Fruit fly (Drosophila melanogaster) whole organism, embryonic: ENCODE measurements around the gene Cyt-c1L.

ENCODE experiments used
- Abd-B ChIP-seq: fragments of 200-800 bp; sonication (Bioruptor generic); optimal IDR thresholded peaks from 2 replicates; lab custom pipeline; 2018; ENCODE audit warnings: missing biosample characterization, mild to moderate bottlenecking, missing genetic modification characterization, moderate library complexity
- Adf1 ChIP-seq: fragments of 200-800 bp; sonication (Bioruptor generic); IDR thresholded peaks from 2 replicates; pipeline ENCODE4 v1.3.6; 2022; ENCODE audit warnings: missing biosample characterization, missing genetic modification characterization
- BEAF-32 ChIP-seq: fragments of 200-800 bp; sonication (Bioruptor generic); optimal IDR thresholded peaks from 3 replicates; lab custom pipeline; 2017; ENCODE audit warnings: missing biosample characterization, missing genetic modification characterization, mild to moderate bottlenecking, moderate library complexity, missing genetic modification reagents
- CG10543 ChIP-seq: fragments of 200-800 bp; sonication (Bioruptor generic); optimal IDR thresholded peaks from 3 replicates; lab custom pipeline; 2017; ENCODE audit warnings: missing biosample characterization, mild to moderate bottlenecking, missing genetic modification characterization, moderate library complexity
- CG11085 ChIP-seq: fragments of 200-800 bp; sonication (Bioruptor generic); IDR thresholded peaks from 2 replicates; pipeline ENCODE4 v1.3.6; 2022; ENCODE audit warnings: missing biosample characterization, missing genetic modification characterization
- CG11093 ChIP-seq: fragments of 200-800 bp; sonication (Bioruptor generic); IDR thresholded peaks from 3 replicates; pipeline ENCODE4 v1.3.6; 2022; ENCODE audit warnings: missing biosample characterization, missing genetic modification characterization
- CG11504 ChIP-seq: fragments of 200-800 bp; sonication (Bioruptor generic); optimal IDR thresholded peaks from 3 replicates; lab custom pipeline; 2019; ENCODE audit warnings: missing biosample characterization, mild to moderate bottlenecking, missing genetic modification characterization, moderate library complexity
- CG14710 ChIP-seq: fragments of 200-800 bp; sonication (Bioruptor generic); optimal IDR thresholded peaks from 3 replicates; lab custom pipeline; 2019; ENCODE audit warnings: missing biosample characterization, mild to moderate bottlenecking, missing genetic modification characterization, moderate library complexity
- CG14860 ChIP-seq: fragments of 200-800 bp; sonication (Bioruptor generic); IDR thresholded peaks from 3 replicates; pipeline ENCODE4 v1.3.6; 2022; ENCODE audit warnings: missing biosample characterization, missing genetic modification characterization; ENCODE audit not compliant: partially characterized antibody
- CG1647 ChIP-seq: fragments of 200-800 bp; sonication (Bioruptor generic); optimal IDR thresholded peaks from 3 replicates; lab custom pipeline; 2016; ENCODE audit warnings: missing biosample characterization, missing genetic modification characterization
- CG16813 ChIP-seq: fragments of 200-800 bp; sonication (Bioruptor generic); IDR thresholded peaks from 3 replicates; pipeline ENCODE4 v1.3.6; 2022; ENCODE audit warnings: missing biosample characterization, missing genetic modification characterization; ENCODE audit not compliant: partially characterized antibody
- CG17385 ChIP-seq: fragments of 200-800 bp; sonication (Bioruptor generic); optimal IDR thresholded peaks from 3 replicates; lab custom pipeline; 2018; ENCODE audit warnings: missing biosample characterization, mild to moderate bottlenecking, missing genetic modification characterization
- CG17912 ChIP-seq: fragments of 200-800 bp; sonication (Bioruptor generic); optimal IDR thresholded peaks from 2 replicates; lab custom pipeline; 2018; ENCODE audit warnings: missing biosample characterization, mild to moderate bottlenecking, missing genetic modification characterization
- CG18476 ChIP-seq: fragments of 200-800 bp; sonication (Bioruptor generic); optimal IDR thresholded peaks from 2 replicates; lab custom pipeline; 2016; ENCODE audit warnings: missing biosample characterization, mild to moderate bottlenecking, missing genetic modification characterization
- CG3995 ChIP-seq: fragments of 200-800 bp; sonication (Bioruptor generic); optimal IDR thresholded peaks from 3 replicates; lab custom pipeline; 2016; ENCODE audit warnings: missing biosample characterization, missing genetic modification characterization
- CG43689 ChIP-seq: fragments of 200-800 bp; sonication (Bioruptor generic); IDR thresholded peaks from 2 replicates; pipeline ENCODE4 v1.3.6; 2022; ENCODE audit warnings: missing biosample characterization, missing genetic modification characterization
- CG5245 ChIP-seq: fragments of 200-800 bp; sonication (Bioruptor generic); optimal IDR thresholded peaks from 3 replicates; lab custom pipeline; 2016; ENCODE audit warnings: missing biosample characterization, missing genetic modification characterization
- CG7786 ChIP-seq: fragments of 200-800 bp; sonication (Bioruptor generic); optimal IDR thresholded peaks from 2 replicates; lab custom pipeline; 2016; ENCODE audit warnings: missing biosample characterization, missing genetic modification characterization
- CG7928 ChIP-seq: fragments of 200-800 bp; sonication (Bioruptor generic); optimal IDR thresholded peaks from 2 replicates; lab custom pipeline; 2017; ENCODE audit warnings: missing biosample characterization, mild to moderate bottlenecking, missing genetic modification characterization
- CG9817 ChIP-seq: fragments of 200-800 bp; sonication (Bioruptor generic); optimal IDR thresholded peaks from 2 replicates; lab custom pipeline; 2018; ENCODE audit warnings: missing biosample characterization, mild to moderate bottlenecking, missing genetic modification characterization, moderate library complexity
- Camta ChIP-seq: fragments of 200-800 bp; sonication (Bioruptor generic); optimal IDR thresholded peaks from 2 replicates; lab custom pipeline; 2016; ENCODE audit warnings: missing biosample characterization, missing genetic modification characterization
- HLH3B ChIP-seq: fragments of 200-800 bp; sonication (Bioruptor generic); IDR thresholded peaks from 2 replicates; pipeline ENCODE4 v1.3.6; 2022; ENCODE audit warnings: missing biosample characterization, missing genetic modification characterization
- HmgZ ChIP-seq: fragments of 200-800 bp; sonication (Bioruptor generic); optimal IDR thresholded peaks from 2 replicates; lab custom pipeline; 2018; ENCODE audit warnings: missing biosample characterization, mild to moderate bottlenecking, missing genetic modification characterization
- Hsf ChIP-seq: fragments of 200-800 bp; sonication (Bioruptor generic); optimal IDR thresholded peaks from 3 replicates; lab custom pipeline; 2016; ENCODE audit warnings: missing biosample characterization, missing genetic modification characterization
- Optix ChIP-seq: fragments of 200-800 bp; sonication (Bioruptor generic); IDR thresholded peaks from 3 replicates; pipeline ENCODE4 v1.3.6; 2022; ENCODE audit warnings: missing biosample characterization, missing genetic modification characterization
- Scr ChIP-seq: fragments of 200-800 bp; sonication (Bioruptor generic); IDR thresholded peaks from 2 replicates; pipeline ENCODE4 v1.3.6; 2022; ENCODE audit warnings: missing biosample characterization, missing genetic modification characterization; ENCODE audit not compliant: partially characterized antibody
- Sry-δ ChIP-seq: fragments of 200-800 bp; sonication (Bioruptor generic); optimal IDR thresholded peaks from 2 replicates; lab custom pipeline; 2016; ENCODE audit warnings: missing biosample characterization, missing genetic modification characterization
- abd-A ChIP-seq: fragments of 200-800 bp; sonication (Bioruptor generic); optimal IDR thresholded peaks from 3 replicates; lab custom pipeline; 2019; ENCODE audit warnings: missing biosample characterization, mild to moderate bottlenecking, missing genetic modification characterization, moderate library complexity
- danr ChIP-seq: fragments of 200-800 bp; sonication (Bioruptor generic); IDR thresholded peaks from 2 replicates; pipeline ENCODE4 v1.3.6; 2022; ENCODE audit warnings: missing biosample characterization, missing genetic modification characterization
- dimm ChIP-seq: fragments of 200-800 bp; sonication (Bioruptor generic); IDR thresholded peaks from 2 replicates; pipeline ENCODE4 v1.3.6; 2022; ENCODE audit warnings: missing biosample characterization, missing genetic modification characterization
- disco-r ChIP-seq: fragments of 200-800 bp; sonication (Bioruptor generic); optimal IDR thresholded peaks from 2 replicates; lab custom pipeline; 2016; ENCODE audit warnings: missing biosample characterization, missing genetic modification characterization
- eyg ChIP-seq: fragments of 200-800 bp; sonication (Bioruptor generic); optimal IDR thresholded peaks from 3 replicates; lab custom pipeline; 2016; ENCODE audit warnings: missing biosample characterization, missing genetic modification characterization
- fd96Cb ChIP-seq: fragments of 200-800 bp; sonication (Bioruptor generic); optimal IDR thresholded peaks from 2 replicates; lab custom pipeline; 2018; ENCODE audit warnings: missing biosample characterization, mild to moderate bottlenecking, missing genetic modification characterization, moderate library complexity
- ftz-f1 ChIP-seq: fragments of 200-800 bp; sonication (Bioruptor generic); optimal IDR thresholded peaks from 2 replicates; lab custom pipeline; 2016; ENCODE audit warnings: missing biosample characterization, missing genetic modification characterization
- hkb ChIP-seq, 2 experiments: fragments of 200-800 bp in 1 of 2; fragments of >200 bp in 1 of 2; sonication (Bioruptor generic) in 1 of 2; IDR thresholded peaks in 1 of 2; optimal IDR thresholded peaks in 1 of 2; 2 replicates each; pipeline versions ENCODE4 v1.3.6 to Lab custom; 2017 to 2022; ENCODE audit warnings: missing biosample characterization in 1 of 2, missing genetic modification characterization in 1 of 2
- insv ChIP-seq, 2 experiments: fragments of 200-800 bp; sonication (Bioruptor generic); optimal IDR thresholded peaks; 3 replicates each; lab custom pipeline; 2016 to 2018; ENCODE audit warnings: missing biosample characterization in 2 of 2, missing genetic modification characterization in 2 of 2
- jing ChIP-seq: fragments of 200-800 bp; sonication (Bioruptor generic); optimal IDR thresholded peaks from 2 replicates; lab custom pipeline; 2018; ENCODE audit warnings: missing biosample characterization, mild to moderate bottlenecking, missing genetic modification characterization
- lmd ChIP-seq: fragments of 200-800 bp; sonication (Bioruptor generic); IDR thresholded peaks from 2 replicates; pipeline ENCODE4 v1.3.6; 2022; ENCODE audit warnings: missing biosample characterization, missing genetic modification characterization
- odd ChIP-seq: fragments of 200-800 bp; sonication (Bioruptor generic); optimal IDR thresholded peaks from 2 replicates; lab custom pipeline; 2017; ENCODE audit warnings: missing biosample characterization, mild to moderate bottlenecking, missing genetic modification characterization
- org-1 ChIP-seq: fragments of 200-800 bp; sonication (Bioruptor generic); optimal IDR thresholded peaks from 2 replicates; lab custom pipeline; 2017; ENCODE audit warnings: missing biosample characterization, missing genetic modification characterization
- peb ChIP-seq: fragments of 200-800 bp; sonication (Bioruptor generic); IDR thresholded peaks from 2 replicates; pipeline ENCODE4 v1.3.6; 2022; ENCODE audit warnings: missing biosample characterization, missing genetic modification characterization
- pho ChIP-seq: fragments of 200-800 bp; sonication (Bioruptor generic); optimal IDR thresholded peaks from 2 replicates; lab custom pipeline; 2016; ENCODE audit warnings: missing biosample characterization, missing genetic modification characterization
- pita ChIP-seq: fragments of 200-800 bp; sonication (Bioruptor generic); optimal IDR thresholded peaks from 2 replicates; lab custom pipeline; 2017; ENCODE audit warnings: missing biosample characterization, mild to moderate bottlenecking, missing genetic modification characterization
- ranshi ChIP-seq: fragments of 200-800 bp; sonication (Bioruptor generic); IDR thresholded peaks from 2 replicates; pipeline ENCODE4 v1.3.6; 2022; ENCODE audit warnings: missing biosample characterization, missing genetic modification characterization
- sens-2 ChIP-seq: fragments of 200-800 bp; sonication (Bioruptor generic); IDR thresholded peaks from 2 replicates; pipeline ENCODE4 v1.3.6; 2022; ENCODE audit warnings: missing biosample characterization, missing genetic modification characterization
- slbo ChIP-seq: fragments of 200-800 bp; sonication (Bioruptor generic); IDR thresholded peaks from 2 replicates; pipeline ENCODE4 v1.3.6; 2022; ENCODE audit warnings: missing biosample characterization, missing genetic modification characterization
- usp ChIP-seq: fragments of >200 bp; optimal IDR thresholded peaks from 2 replicates; lab custom pipeline; 2017; ENCODE audit warnings: missing biosample characterization, missing genetic modification characterization
- wdn ChIP-seq: fragments of 200-800 bp; sonication (Bioruptor generic); IDR thresholded peaks from 2 replicates; pipeline ENCODE4 v1.3.6; 2022; ENCODE audit warnings: missing biosample characterization, missing genetic modification characterization
- zen ChIP-seq: fragments of 200-800 bp; sonication (Bioruptor generic); optimal IDR thresholded peaks from 3 replicates; lab custom pipeline; 2018; ENCODE audit warnings: missing biosample characterization, mild to moderate bottlenecking, missing genetic modification characterization, moderate library complexity
- zf30C ChIP-seq: fragments of 200-800 bp; sonication (Bioruptor generic); optimal IDR thresholded peaks from 3 replicates; lab custom pipeline; 2018; ENCODE audit warnings: missing biosample characterization, mild to moderate bottlenecking, missing genetic modification characterization

The Cyt-c1L gene

dm6 chr3R:29210542-29211393, 6.8 kb upstream of the Cyt-c1L start (continued):
- TF ChIP-seq lmd (GFP tag; lab: Robert Waterston, UW) (no peak), eyg (GFP tag; lab: Kevin White, UChicago) (no peak), odd (no peak), hkb (optimal IDR thresholded peaks at IDR 0.05; lab: Kevin White, UChicago) (no peak), hkb (GFP tag; IDR thresholded peaks at IDR 0.05; lab: Robert Waterston, UW) (no peak), CG14860 (GFP tag; lab: Robert Waterston, UW) (no peak), pho (no peak), BEAF-32 (GFP tag; lab: Kevin White, UChicago) (no peak), org-1 (GFP tag; lab: Kevin White, UChicago) (no peak), CG11504 (tag; lab: Kevin White, UChicago) (no peak), abd-A (tag; lab: Kevin White, UChicago) (no peak), CG1647 (GFP tag; lab: Kevin White, UChicago) (no peak), CG18476 (GFP tag; lab: Kevin White, UChicago) (no peak), zen (tag; lab: Kevin White, UChicago) (no peak), Camta (GFP tag; lab: Kevin White, UChicago) (peak; percentile 4), CG43689 (no peak), CG17912 (GFP tag; lab: Kevin White, UChicago) (no peak), wdn (no peak), CG10543 (GFP tag; lab: Kevin White, UChicago) (peak; percentile 38), jing (GFP tag; lab: Kevin White, UChicago) (no peak), Hsf (no peak), danr (GFP tag; lab: Robert Waterston, UW) (no peak), ftz-f1 (GFP tag; lab: Kevin White, UChicago) (no peak), slbo (GFP tag; lab: Robert Waterston, UW) (no peak), fd96Cb (tag; lab: Kevin White, UChicago) (no peak), Adf1 (no peak), CG16813 (GFP tag; lab: Robert Waterston, UW) (no peak), usp (no peak), CG7928 (no peak), CG9817 (tag; lab: Kevin White, UChicago) (no peak), Sry-δ (no peak), insv (GFP tag; optimal IDR thresholded peaks at IDR 0.05; lab: Kevin White, UChicago) (no peak), HmgZ (tag; lab: Kevin White, UChicago) (no peak), CG7786 (no peak), pita (no peak), ranshi (GFP tag; lab: Robert Waterston, UW) (no peak), zf30C (no peak), Scr (GFP tag; lab: Robert Waterston, UW) (no peak), CG17385 (no peak), Abd-B (GFP tag; lab: Kevin White, UChicago) (no peak), peb (no peak), CG14710 (tag; lab: Kevin White, UChicago) (peak; percentile 19), CG5245 (GFP tag; lab: Kevin White, UChicago) (no peak), HLH3B (GFP tag; lab: Robert Waterston, UW) (no peak), sens-2 (GFP tag; lab: Robert Waterston, UW) (no peak), Optix (GFP tag; lab: Robert Waterston, UW) (no peak), dimm (GFP tag; lab: Robert Waterston, UW) (no peak), CG11085 (GFP tag; lab: Robert Waterston, UW) (no peak), disco-r (GFP tag; lab: Kevin White, UChicago) (no peak), CG11093 (GFP tag; lab: Robert Waterston, UW) (no peak), CG3995 (GFP tag; lab: Kevin White, UChicago) (no peak)
